Fruit fly (Drosophila melanogaster): ENCODE results near the gene CG14000.

CG14000 gene

dm6 chr2L:5904585-5904984 is 5.5 kb downstream of the CG14000 start, which contains the start of gene CG9021:
Gene CG9021, minus strand, starts transcription at chr2L:5904689.
- TF ChIP-seq h (GFP tag; optimal IDR thresholded peaks at IDR 0.05) = peak; percentile 69
- no peak for TF ChIP-seq N (GFP tag; optimal IDR thresholded peaks at IDR 0.05)
- TF ChIP-seq Abd-B (GFP tag; optimal IDR thresholded peaks at IDR 0.05) = no peak
- TF ChIP-seq brk (GFP tag; optimal IDR thresholded peaks at IDR 0.05) = no peak
- peak; percentile 71 for TF ChIP-seq OdsH (GFP tag; optimal IDR thresholded peaks at IDR 0.05)
- TF ChIP-seq foxo (GFP tag; optimal IDR thresholded peaks at IDR 0.05) = peak in 1 of 2 experiments; percentile 52
- TF ChIP-seq dsf (GFP tag; optimal IDR thresholded peaks at IDR 0.05; ENCODE audit: borderline replicate concordance) = peak; percentile 54
- TF ChIP-seq Jra (GFP tag; optimal IDR thresholded peaks at IDR 0.05) = peak; percentile 51
- TF ChIP-seq woc (GFP tag; optimal IDR thresholded peaks at IDR 0.05) = no peak
- TF ChIP-seq Hr78 (GFP tag; optimal IDR thresholded peaks at IDR 0.05) = no peak
- TF ChIP-seq br (GFP tag; optimal IDR thresholded peaks at IDR 0.05) = peak; percentile 76
- peak; percentile 32 for TF ChIP-seq CG32264 (GFP tag; optimal IDR thresholded peaks at IDR 0.05)
- TF ChIP-seq usp (GFP tag; optimal IDR thresholded peaks at IDR 0.05) = no peak
- TF ChIP-seq dmrt93B (GFP tag; optimal IDR thresholded peaks at IDR 0.05) = peak; percentile 49
- TF ChIP-seq fru (GFP tag; optimal IDR thresholded peaks at IDR 0.05) = peak; percentile 30
- no peak for TF ChIP-seq Myc (optimal IDR thresholded peaks at IDR 0.05)
- TF ChIP-seq CG9705 (GFP tag; optimal IDR thresholded peaks at IDR 0.05) = peak; percentile 63
- no peak for TF ChIP-seq sv (GFP tag; optimal IDR thresholded peaks at IDR 0.05)
- TF ChIP-seq psq (GFP tag; optimal IDR thresholded peaks at IDR 0.05) = peak; percentile 48
- no peak for TF ChIP-seq jim (GFP tag; optimal IDR thresholded peaks at IDR 0.05)
- TF ChIP-seq Mio (GFP tag; optimal IDR thresholded peaks at IDR 0.05) = no peak
- TF ChIP-seq GATAd (GFP tag; optimal IDR thresholded peaks at IDR 0.05) = peak; percentile 27
- TF ChIP-seq Dfd (GFP tag; optimal IDR thresholded peaks at IDR 0.05) = no peak
- no peak for TF ChIP-seq sage (GFP tag; optimal IDR thresholded peaks at IDR 0.05)
- peak; percentile 21 for TF ChIP-seq ey (GFP tag; optimal IDR thresholded peaks at IDR 0.05)
- TF ChIP-seq dl (GFP tag; optimal IDR thresholded peaks at IDR 0.05; ENCODE audit: insufficient read depth in 1 of 2, partially characterized antibody in 2 of 2) = no peak
- TF ChIP-seq Vsx2 (GFP tag; optimal IDR thresholded peaks at IDR 0.05; ENCODE audit: partially characterized antibody) = no peak
- no peak for TF ChIP-seq Rel (GFP tag; optimal IDR thresholded peaks at IDR 0.05)
- TF ChIP-seq Rel (tag; optimal IDR thresholded peaks at IDR 0.05) = no peak
- TF ChIP-seq pan (optimal IDR thresholded peaks at IDR 0.05) = no peak
- no peak for TF ChIP-seq lola (GFP tag; optimal IDR thresholded peaks at IDR 0.05)
- TF ChIP-seq Hnf4 (GFP tag; optimal IDR thresholded peaks at IDR 0.05) = peak; percentile 88
- peak; percentile 76 for TF ChIP-seq rgr (GFP tag; optimal IDR thresholded peaks at IDR 0.05)
- peak; percentile 32 for TF ChIP-seq HLH106 (tag; optimal IDR thresholded peaks at IDR 0.05)
- TF ChIP-seq Hr83 (GFP tag; optimal IDR thresholded peaks at IDR 0.05; ENCODE audit: poor library complexity, severe bottlenecking) = peak; percentile 91
- TF ChIP-seq Sp1 (GFP tag; optimal IDR thresholded peaks at IDR 0.05) = peak; percentile 49
- no peak for TF ChIP-seq Dif (GFP tag; optimal IDR thresholded peaks at IDR 0.05; ENCODE audit: partially characterized antibody)
- no peak for TF ChIP-seq CrebA (GFP tag; optimal IDR thresholded peaks at IDR 0.05; ENCODE audit: borderline replicate concordance)
- peak; percentile 87 for TF ChIP-seq tai (GFP tag; optimal IDR thresholded peaks at IDR 0.05)

dm6 chr2L:5902898-5903297 is 7.2 kb downstream of the CG14000 start:
- no peak for TF ChIP-seq rgr (GFP tag; optimal IDR thresholded peaks at IDR 0.05)
- TF ChIP-seq dmrt93B (GFP tag; optimal IDR thresholded peaks at IDR 0.05) = no peak
- no peak for TF ChIP-seq Dfd (GFP tag; optimal IDR thresholded peaks at IDR 0.05)
- TF ChIP-seq HLH106 (tag; optimal IDR thresholded peaks at IDR 0.05) = no peak
- TF ChIP-seq pan (optimal IDR thresholded peaks at IDR 0.05) = no peak
- no peak for TF ChIP-seq Sp1 (GFP tag; optimal IDR thresholded peaks at IDR 0.05)
- no peak for TF ChIP-seq woc (GFP tag; optimal IDR thresholded peaks at IDR 0.05)
- no peak for TF ChIP-seq GATAd (GFP tag; optimal IDR thresholded peaks at IDR 0.05)
- TF ChIP-seq Mio (GFP tag; optimal IDR thresholded peaks at IDR 0.05) = no peak
- no peak for TF ChIP-seq Rel (GFP tag; optimal IDR thresholded peaks at IDR 0.05)
- no peak for TF ChIP-seq Rel (tag; optimal IDR thresholded peaks at IDR 0.05)
- TF ChIP-seq br (GFP tag; optimal IDR thresholded peaks at IDR 0.05) = no peak
- no peak for TF ChIP-seq dsf (GFP tag; optimal IDR thresholded peaks at IDR 0.05; ENCODE audit: borderline replicate concordance)

Data from whole organism, wandering third instar larva.